Worm (Caenorhabditis elegans): ENCODE results near the gene lgc-39.

Gene lgc-39

DNA sequence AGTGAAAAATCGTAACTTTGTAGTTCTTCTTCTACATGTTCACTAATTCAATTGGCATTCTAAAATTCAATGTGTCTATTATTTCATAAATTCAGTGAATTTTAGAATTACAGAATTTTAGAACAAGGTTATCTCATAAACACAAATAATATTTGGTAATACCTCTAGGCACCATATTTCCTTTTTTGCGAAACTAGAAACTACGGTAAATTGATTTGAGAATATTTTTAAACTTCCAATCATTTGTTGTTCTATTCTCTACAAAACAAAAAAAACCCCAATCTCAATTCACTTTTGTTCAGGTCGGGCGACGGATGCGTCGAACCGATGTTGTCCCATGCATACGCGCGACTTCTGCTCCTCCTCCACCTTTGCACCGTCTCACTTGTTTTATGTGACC is 24.6 kb downstream of the lgc-39 start, which contains the start of gene F09G2.1:
F09G2.1 (plus strand) TSS at position 301 of the 400 bp plus-strand sequence.
- TF ChIP-seq ceh-31 (tag; optimal IDR thresholded peaks at IDR 0.05) (no peak), ets-4 (tag; optimal IDR thresholded peaks at IDR 0.05) (no peak), unc-55 (GFP tag; optimal IDR thresholded peaks at IDR 0.05) (no peak), tbx-2 (tag; optimal IDR thresholded peaks at IDR 0.05) (no peak)

DNA sequence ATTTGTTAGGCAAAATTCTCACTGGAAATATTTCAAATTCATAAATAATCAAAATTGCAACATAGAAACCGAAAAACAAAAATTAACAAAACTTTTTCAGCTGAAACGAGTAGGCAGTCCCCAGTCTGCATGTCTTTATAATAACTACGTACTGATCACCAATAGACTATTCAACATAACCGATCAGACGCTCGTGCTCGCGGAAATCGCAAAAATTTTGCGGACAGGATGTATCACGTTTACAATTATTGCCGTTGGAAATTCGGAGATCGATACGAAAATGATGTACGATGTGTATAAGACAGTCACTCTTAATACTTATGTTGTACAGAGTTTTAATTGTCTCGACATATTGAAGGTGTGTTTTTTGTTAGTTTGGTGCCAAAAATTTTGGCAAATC is 26.1 kb downstream of the lgc-39 start:
- TF ChIP-seq lim-6 (tag; optimal IDR thresholded peaks at IDR 0.05) (no peak), pax-1 (tag; optimal IDR thresholded peaks at IDR 0.05) (no peak), tbx-2 (tag; optimal IDR thresholded peaks at IDR 0.05) (no peak), ets-4 (tag; optimal IDR thresholded peaks at IDR 0.05) (no peak), ref-2 (tag; optimal IDR thresholded peaks at IDR 0.05) (no peak), ceh-9 (tag; optimal IDR thresholded peaks at IDR 0.05) (no peak), ceh-24 (tag; optimal IDR thresholded peaks at IDR 0.05) (no peak), unc-3 (GFP tag; conservative IDR thresholded peaks at IDR 0.05) (no peak), unc-3 (tag; optimal IDR thresholded peaks at IDR 0.05) (no peak), fkh-6 (tag; optimal IDR thresholded peaks at IDR 0.05) (no peak), hlh-13 (GFP tag; optimal IDR thresholded peaks at IDR 0.05) (no peak), madf-2 (tag; optimal IDR thresholded peaks at IDR 0.05) (no peak), ama-1 (optimal IDR thresholded peaks at IDR 0.05) (no peak), elt-4 (tag; optimal IDR thresholded peaks at IDR 0.05) (no peak), hlh-8 (tag; optimal IDR thresholded peaks at IDR 0.05) (no peak), ztf-16 (tag; optimal IDR thresholded peaks at IDR 0.05) (no peak), unc-86 (tag; optimal IDR thresholded peaks at IDR 0.05) (no peak), ceh-18 (tag; optimal IDR thresholded peaks at IDR 0.05) (no peak), unc-55 (GFP tag; optimal IDR thresholded peaks at IDR 0.05) (no peak), rnt-1 (tag; optimal IDR thresholded peaks at IDR 0.05) (no peak), F13H6.1 (tag; optimal IDR thresholded peaks at IDR 0.05) (no peak)

DNA sequence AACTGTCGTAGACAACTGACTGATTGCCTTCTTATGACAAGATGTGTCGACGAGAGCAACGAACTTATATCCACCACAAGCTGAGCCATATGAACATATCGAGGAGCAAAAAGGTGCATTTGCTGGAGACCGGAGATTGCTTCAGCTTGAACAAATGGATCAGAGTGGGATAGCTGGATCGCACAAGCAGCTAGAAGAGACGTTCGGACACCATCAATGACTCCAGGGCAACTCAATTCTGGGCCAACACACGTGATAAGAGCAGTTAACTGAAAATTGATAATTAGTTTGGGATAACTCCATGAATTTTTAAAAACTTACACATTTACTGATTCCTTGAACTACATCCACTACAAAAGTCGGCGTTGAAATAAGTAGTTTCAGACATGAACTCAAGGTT is 33.7 kb downstream of the lgc-39 start:
- no peak for TF ChIP-seq hlh-30 (tag; optimal IDR thresholded peaks at IDR 0.05; ENCODE audit: insufficient read depth)
- TF ChIP-seq C38D4.7 (GFP tag; optimal IDR thresholded peaks at IDR 0.05): no peak
- no peak for TF ChIP-seq pax-1 (tag; optimal IDR thresholded peaks at IDR 0.05)
- no peak for TF ChIP-seq K02D7.2 (tag; optimal IDR thresholded peaks at IDR 0.05)
- TF ChIP-seq rnt-1 (tag; optimal IDR thresholded peaks at IDR 0.05): no peak
- no peak for TF ChIP-seq npax-4 (tag; optimal IDR thresholded peaks at IDR 0.05)
- no peak for TF ChIP-seq lim-6 (tag; optimal IDR thresholded peaks at IDR 0.05)
- no peak for TF ChIP-seq hlh-13 (GFP tag; optimal IDR thresholded peaks at IDR 0.05)
- TF ChIP-seq ttx-3 (tag; optimal IDR thresholded peaks at IDR 0.05): no peak
- no peak for TF ChIP-seq zip-5 (tag; optimal IDR thresholded peaks at IDR 0.05)
- no peak for TF ChIP-seq ceh-48 (tag; optimal IDR thresholded peaks at IDR 0.05)
- TF ChIP-seq Y22D7AL.16 (tag; optimal IDR thresholded peaks at IDR 0.05): no peak
- no peak for TF ChIP-seq gmeb-2 (tag; optimal IDR thresholded peaks at IDR 0.05)
- TF ChIP-seq ets-4 (tag; optimal IDR thresholded peaks at IDR 0.05): no peak
- TF ChIP-seq sox-2 (GFP tag; IDR thresholded peaks at IDR 0.05): no peak
- TF ChIP-seq unc-42 (tag; optimal IDR thresholded peaks at IDR 0.05): no peak
- no peak for TF ChIP-seq ahr-1 (tag; optimal IDR thresholded peaks at IDR 0.05)
- TF ChIP-seq hlh-6 (tag; optimal IDR thresholded peaks at IDR 0.05): no peak

DNA sequence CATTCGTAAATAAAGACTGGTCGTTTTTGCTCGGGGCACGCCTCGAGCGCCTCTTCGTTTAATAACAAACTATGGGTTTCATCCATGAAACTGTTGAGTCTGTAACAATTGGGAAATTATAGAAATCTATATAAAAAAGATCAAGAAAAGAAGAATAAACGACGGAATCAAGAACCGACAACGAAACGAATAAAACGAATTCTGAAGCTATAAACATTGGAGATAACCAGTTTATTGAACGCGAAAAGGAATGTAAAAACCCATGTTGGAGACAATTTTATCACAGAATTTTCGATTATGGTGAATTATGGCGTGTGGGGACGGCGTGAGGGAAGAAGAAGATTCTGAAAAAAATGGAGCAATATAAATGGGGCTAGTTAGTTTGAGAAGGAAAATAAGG is 39.5 kb downstream of the lgc-39 start, which contains the start of gene soap-1:
soap-1 (minus strand) TSS at position 101 of the 400 bp plus-strand sequence.
- no peak for TF ChIP-seq hlh-13 (GFP tag; optimal IDR thresholded peaks at IDR 0.05)

DNA sequence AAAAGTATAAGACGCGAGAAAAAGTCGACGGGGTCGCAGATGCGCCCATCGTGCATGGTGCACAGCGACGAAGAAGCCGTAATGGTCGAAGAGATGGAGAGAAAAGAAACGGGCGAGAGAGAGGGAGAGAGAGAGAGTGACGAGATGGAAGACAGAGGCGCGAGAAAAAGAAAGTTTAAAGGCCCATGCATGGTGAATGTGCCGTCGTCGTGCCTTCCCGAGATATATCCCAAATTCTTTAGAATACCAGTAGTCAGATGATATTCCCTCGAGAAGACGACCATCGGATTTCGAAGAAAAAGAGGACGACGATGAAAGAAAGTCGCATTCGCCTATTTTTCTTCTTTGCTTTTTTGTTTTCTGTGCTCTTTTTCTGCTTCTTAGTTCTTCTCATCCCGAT is 40.7 kb downstream of the lgc-39 start:
- no peak for TF ChIP-seq sox-4 (tag; optimal IDR thresholded peaks at IDR 0.05)
- TF ChIP-seq unc-42 (tag; optimal IDR thresholded peaks at IDR 0.05): peak; percentile 23
- peak; percentile 4 for TF ChIP-seq ceh-18 (tag; optimal IDR thresholded peaks at IDR 0.05)
- peak; percentile 5 for TF ChIP-seq ceh-31 (tag; optimal IDR thresholded peaks at IDR 0.05)

All from whole organism, late embryonic.